Fruit fly (Drosophila melanogaster): ENCODE data around the gene meso18E.

meso18E gene

dm6 chrX:19712898-19713627, at the start of gene meso18E:
TSS of gene meso18E (minus strand) at chrX:19713045.
- TF ChIP-seq pan (optimal IDR thresholded peaks at IDR 0.05) = no peak

DNA sequence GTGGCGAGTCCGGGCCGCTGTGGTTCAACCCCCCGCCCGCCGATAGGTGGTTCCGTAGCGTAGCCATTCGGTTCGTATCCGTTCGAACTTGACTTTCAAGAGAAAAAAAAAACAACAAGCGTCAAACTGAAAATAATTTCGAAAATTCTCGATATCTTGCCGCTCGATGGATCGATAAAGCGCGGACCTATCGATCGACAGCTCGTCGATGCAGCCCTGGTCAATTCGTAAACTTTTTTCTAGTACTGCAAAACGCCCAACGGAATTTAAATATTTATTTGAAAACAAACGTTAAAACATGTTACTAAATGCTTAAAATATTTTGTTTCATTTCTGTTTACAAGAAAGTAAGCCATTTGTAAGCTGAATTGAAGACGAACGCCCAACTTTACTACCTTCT, 49.3 kb upstream of the meso18E start:
- TF ChIP-seq Dll (optimal IDR thresholded peaks at IDR 0.05) = no peak
- no peak for TF ChIP-seq psq (optimal IDR thresholded peaks at IDR 0.05)
- TF ChIP-seq usp (GFP tag; optimal IDR thresholded peaks at IDR 0.05) = no peak
- TF ChIP-seq pan (optimal IDR thresholded peaks at IDR 0.05) = no peak
- no peak for TF ChIP-seq CG8478 (optimal IDR thresholded peaks at IDR 0.05)
- TF ChIP-seq EcR (GFP tag; optimal IDR thresholded peaks at IDR 0.05) = no peak

- TF ChIP-seq usp (GFP tag; optimal IDR thresholded peaks at IDR 0.05) = no peak
- TF ChIP-seq EcR (GFP tag; optimal IDR thresholded peaks at IDR 0.05) = no peak
- no peak for TF ChIP-seq psq (optimal IDR thresholded peaks at IDR 0.05)
Observed at dm6 chrX:19754705-19755403, 42.0 kb upstream of the meso18E start.

DNA sequence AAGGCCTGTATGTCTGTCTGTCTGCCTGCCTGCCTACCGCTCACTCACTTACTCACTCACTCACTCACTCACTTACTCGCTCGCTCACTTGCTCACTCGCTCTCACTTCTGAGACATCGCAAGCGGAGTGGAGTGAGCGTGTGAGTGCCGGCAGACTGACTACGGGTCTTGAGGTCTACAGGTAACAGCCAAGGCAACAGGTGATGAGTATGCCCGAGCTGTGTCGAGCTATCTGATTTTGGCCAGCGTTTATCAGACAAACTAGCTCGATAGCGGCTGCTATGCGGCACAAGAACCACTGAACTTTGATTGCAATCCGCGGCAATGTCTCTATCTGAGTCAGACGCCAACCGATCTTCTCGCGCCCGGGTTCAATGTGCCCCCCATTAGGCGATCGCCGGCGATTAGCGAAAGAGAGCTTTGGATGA, 41.3 kb upstream of the meso18E start:
- TF ChIP-seq usp (GFP tag; optimal IDR thresholded peaks at IDR 0.05) (no peak), pan (optimal IDR thresholded peaks at IDR 0.05) (no peak), CG8478 (optimal IDR thresholded peaks at IDR 0.05) (no peak), psq (optimal IDR thresholded peaks at IDR 0.05) (no peak), EcR (GFP tag; optimal IDR thresholded peaks at IDR 0.05) (no peak), Dll (optimal IDR thresholded peaks at IDR 0.05) (no peak)

- TF ChIP-seq CG8478 (optimal IDR thresholded peaks at IDR 0.05) = no peak
Observed at dm6 chrX:19753710-19754109, 40.9 kb upstream of the meso18E start.

DNA sequence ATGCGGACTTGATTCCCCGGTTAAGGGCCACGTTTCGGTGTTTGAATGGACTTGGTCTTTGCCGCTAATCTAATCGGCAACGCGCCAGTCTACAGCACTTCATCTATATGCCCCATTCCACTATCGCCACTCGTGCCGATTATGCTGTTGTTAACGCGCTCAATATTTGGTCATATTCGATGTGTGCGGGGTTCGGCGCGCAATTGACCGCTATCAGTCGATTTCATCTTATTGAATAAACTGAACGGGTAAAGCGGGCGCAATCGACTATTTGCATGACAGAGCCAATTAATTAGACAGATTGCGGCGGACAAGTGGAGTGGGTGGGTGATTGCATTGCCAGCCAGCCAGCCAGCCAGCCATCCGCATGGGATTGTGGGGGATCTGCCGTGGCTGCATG, 39.5 kb upstream of the meso18E start:
- TF ChIP-seq EcR (GFP tag; optimal IDR thresholded peaks at IDR 0.05) (no peak), Dll (optimal IDR thresholded peaks at IDR 0.05) (no peak), CG8478 (optimal IDR thresholded peaks at IDR 0.05) (no peak), usp (GFP tag; optimal IDR thresholded peaks at IDR 0.05) (no peak), psq (optimal IDR thresholded peaks at IDR 0.05) (no peak), pan (optimal IDR thresholded peaks at IDR 0.05) (no peak)

- TF ChIP-seq usp (GFP tag; optimal IDR thresholded peaks at IDR 0.05) = no peak
- no peak for TF ChIP-seq EcR (GFP tag; optimal IDR thresholded peaks at IDR 0.05)
- TF ChIP-seq psq (optimal IDR thresholded peaks at IDR 0.05) = no peak
- TF ChIP-seq pan (optimal IDR thresholded peaks at IDR 0.05) = no peak
- no peak for TF ChIP-seq CG8478 (optimal IDR thresholded peaks at IDR 0.05)
- TF ChIP-seq Dll (optimal IDR thresholded peaks at IDR 0.05) = no peak
Observed at dm6 chrX:19750626-19751149, 37.8 kb upstream of the meso18E start, which contains the start of gene Abcd3. TSS of gene Abcd3 (plus strand) at chrX:19750770.

DNA sequence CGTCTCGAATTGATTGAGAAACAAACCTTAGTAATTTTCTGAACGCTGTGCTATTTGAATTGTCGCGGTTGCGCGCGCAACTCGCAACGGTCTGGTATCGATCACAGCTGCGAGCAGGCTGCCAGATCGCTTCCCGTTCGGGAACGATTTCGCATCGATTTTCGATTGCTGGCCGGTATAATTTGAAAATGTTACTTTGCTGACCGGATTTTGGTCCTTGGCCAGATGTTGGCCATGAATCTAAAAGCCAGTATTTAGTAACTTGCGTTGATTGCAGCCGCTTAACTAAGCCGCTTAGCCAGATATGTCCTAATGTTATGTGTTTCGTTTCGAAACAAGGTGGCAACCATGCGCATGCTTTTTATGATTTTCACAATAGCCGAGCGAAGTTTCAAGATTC, 35.7 kb upstream of the meso18E start:
- TF ChIP-seq EcR (GFP tag; optimal IDR thresholded peaks at IDR 0.05) = no peak
- no peak for TF ChIP-seq Dll (optimal IDR thresholded peaks at IDR 0.05)
- TF ChIP-seq CG8478 (optimal IDR thresholded peaks at IDR 0.05) = no peak
- TF ChIP-seq usp (GFP tag; optimal IDR thresholded peaks at IDR 0.05) = no peak
- no peak for TF ChIP-seq pan (optimal IDR thresholded peaks at IDR 0.05)
- no peak for TF ChIP-seq psq (optimal IDR thresholded peaks at IDR 0.05)

DNA sequence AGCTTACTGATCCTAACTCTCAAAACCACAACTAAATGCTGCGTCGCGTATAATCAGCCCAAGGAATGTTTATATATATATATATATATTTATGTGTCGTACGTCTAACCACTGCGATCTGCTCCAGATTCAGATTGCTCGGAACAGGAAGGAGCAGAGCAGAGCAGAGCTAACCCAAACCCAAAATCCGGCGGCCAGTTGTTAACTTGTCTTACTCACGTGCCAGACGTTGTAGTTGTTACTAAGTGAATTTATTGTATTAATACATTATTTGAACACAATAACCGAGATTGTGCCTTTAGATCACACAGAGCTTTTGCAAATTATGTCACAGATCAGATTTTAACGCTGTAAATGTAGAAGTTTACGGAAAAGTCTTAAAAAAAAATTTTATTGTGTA, 35.2 kb upstream of the meso18E start, which contains the start of gene Alr:
Alr (plus strand) TSS at position 301 of the 400 bp plus-strand sequence.
- TF ChIP-seq EcR (GFP tag; optimal IDR thresholded peaks at IDR 0.05) = no peak
- no peak for TF ChIP-seq Dll (optimal IDR thresholded peaks at IDR 0.05)

DNA sequence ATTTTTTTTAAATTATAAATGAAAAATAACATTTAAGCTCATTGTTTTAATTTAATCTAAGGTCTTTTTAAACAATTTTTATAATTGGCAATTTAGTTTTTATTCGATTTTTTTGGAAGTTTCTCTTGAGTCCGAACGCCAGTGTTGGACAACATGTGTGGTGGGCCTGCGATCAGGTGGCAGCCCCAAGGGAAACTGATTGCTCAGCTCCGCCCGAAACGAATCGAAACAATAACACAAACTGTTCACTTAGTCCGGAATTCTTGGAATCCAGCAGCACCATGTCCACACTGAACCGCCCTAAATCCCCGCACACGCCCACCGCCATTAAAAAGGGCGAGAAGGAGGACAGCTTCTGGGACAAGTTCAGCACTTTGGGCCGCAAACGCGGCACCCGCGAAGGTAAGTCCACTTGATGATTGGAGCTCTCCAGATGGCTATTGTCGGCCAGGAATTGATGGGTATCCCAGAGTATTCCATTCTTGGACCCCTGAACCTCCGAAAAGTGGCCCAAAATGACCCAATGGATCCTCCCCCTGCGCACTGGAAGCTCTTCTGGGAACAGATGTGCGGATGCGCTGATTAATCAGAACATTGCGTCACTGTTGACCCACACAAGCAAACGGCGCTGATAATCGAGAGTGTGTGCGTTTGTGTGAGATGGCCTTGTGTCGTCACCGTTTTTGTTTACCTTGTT, 33.2 kb upstream of the meso18E start, which contains the start of gene parvin:
parvin (plus strand) TSS at position 134 of the 697 bp plus-strand sequence.
- TF ChIP-seq usp (GFP tag; optimal IDR thresholded peaks at IDR 0.05) (no peak), CG8478 (optimal IDR thresholded peaks at IDR 0.05) (no peak), Dll (optimal IDR thresholded peaks at IDR 0.05) (no peak), psq (optimal IDR thresholded peaks at IDR 0.05) (no peak), pan (optimal IDR thresholded peaks at IDR 0.05) (no peak), EcR (GFP tag; optimal IDR thresholded peaks at IDR 0.05) (no peak)

- TF ChIP-seq psq (optimal IDR thresholded peaks at IDR 0.05) (no peak), usp (GFP tag; optimal IDR thresholded peaks at IDR 0.05) (no peak), Dll (optimal IDR thresholded peaks at IDR 0.05) (no peak), pan (optimal IDR thresholded peaks at IDR 0.05) (no peak), CG8478 (optimal IDR thresholded peaks at IDR 0.05) (no peak), EcR (GFP tag; optimal IDR thresholded peaks at IDR 0.05) (no peak)
Observed at dm6 chrX:19744003-19744488, 31.2 kb upstream of the meso18E start, which contains the start of the genes CG18809, COX6B, CG33932 and Rpp20. TSS of gene CG18809 (minus strand) at chrX:19744335. TSS of gene COX6B (minus strand) at chrX:19744335. TSS of gene CG33932 (plus strand) at chrX:19744431. TSS of gene Rpp20 (plus strand) at chrX:19744431.

dm6 chrX:19737872-19738271, 25.0 kb upstream of the meso18E start:
- no peak for TF ChIP-seq CG8478 (optimal IDR thresholded peaks at IDR 0.05)
- no peak for TF ChIP-seq Dll (optimal IDR thresholded peaks at IDR 0.05)
- TF ChIP-seq psq (optimal IDR thresholded peaks at IDR 0.05) = no peak
- TF ChIP-seq EcR (GFP tag; optimal IDR thresholded peaks at IDR 0.05) = no peak
